Fruit fly (Drosophila melanogaster) S2 (cell line): ENCODE results near the gene CG42489.

Experiments used
- CG8478 ChIP-seq: fragments of >200 bp; optimal IDR thresholded peaks from 2 replicates; lab custom pipeline; 2018
- CTCF ChIP-seq, 2 experiments: fragments of >200 bp; optimal IDR thresholded peaks; 2 replicates each; lab custom pipeline; 2018

Gene CG42489

DNA sequence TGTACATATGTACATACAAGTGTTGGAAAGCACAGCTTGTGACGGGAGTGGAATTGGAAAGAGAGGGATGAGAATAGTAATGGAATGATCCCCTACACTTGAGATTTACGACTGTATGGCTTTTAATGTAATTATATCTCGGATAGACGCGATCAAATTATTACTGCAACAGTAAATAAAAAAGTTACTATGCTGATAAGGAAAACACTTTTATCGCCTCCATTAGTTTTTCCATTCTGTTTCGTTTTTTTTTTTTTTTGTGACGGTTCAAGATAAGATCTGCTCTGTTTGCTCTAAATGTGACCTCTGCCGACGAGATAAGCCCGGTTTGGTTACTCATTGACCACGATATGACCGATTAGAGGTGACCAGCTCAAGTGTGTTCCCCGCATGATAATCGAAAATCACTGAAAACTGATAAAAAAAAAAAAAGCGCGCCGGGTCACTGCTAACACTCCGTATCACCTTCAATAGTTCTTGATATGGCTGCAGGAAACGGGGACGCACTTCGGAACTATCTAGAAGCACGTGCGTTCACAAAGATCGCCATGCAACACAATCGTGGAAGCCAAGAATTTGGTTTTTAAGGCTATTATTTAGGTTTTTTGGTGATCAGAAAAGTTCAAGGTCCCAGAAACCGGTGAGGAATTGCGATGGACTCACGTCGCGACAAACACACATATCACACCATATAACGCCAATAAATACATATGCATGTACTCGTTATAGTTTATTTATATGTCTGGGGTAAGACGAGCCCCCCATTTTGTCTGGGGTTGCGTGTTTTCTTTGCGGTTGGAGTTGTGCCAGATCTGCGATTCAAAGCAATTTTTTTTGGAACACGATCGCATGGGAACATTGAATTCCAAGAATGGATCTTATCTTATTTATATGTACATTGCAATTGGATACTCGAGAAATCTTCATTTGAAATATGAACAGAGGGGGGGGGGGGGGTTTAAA is 16.2 kb upstream of the CG42489 start, which contains the start of gene p:
TSS of gene p (minus strand) at position 156 of the 963 bp plus-strand sequence.
- TF ChIP-seq CG8478 (lab: Kevin White, UChicago) (no peak), CTCF (optimal IDR thresholded peaks at IDR 0.05; lab: Kevin White, UChicago) (no peak)

DNA sequence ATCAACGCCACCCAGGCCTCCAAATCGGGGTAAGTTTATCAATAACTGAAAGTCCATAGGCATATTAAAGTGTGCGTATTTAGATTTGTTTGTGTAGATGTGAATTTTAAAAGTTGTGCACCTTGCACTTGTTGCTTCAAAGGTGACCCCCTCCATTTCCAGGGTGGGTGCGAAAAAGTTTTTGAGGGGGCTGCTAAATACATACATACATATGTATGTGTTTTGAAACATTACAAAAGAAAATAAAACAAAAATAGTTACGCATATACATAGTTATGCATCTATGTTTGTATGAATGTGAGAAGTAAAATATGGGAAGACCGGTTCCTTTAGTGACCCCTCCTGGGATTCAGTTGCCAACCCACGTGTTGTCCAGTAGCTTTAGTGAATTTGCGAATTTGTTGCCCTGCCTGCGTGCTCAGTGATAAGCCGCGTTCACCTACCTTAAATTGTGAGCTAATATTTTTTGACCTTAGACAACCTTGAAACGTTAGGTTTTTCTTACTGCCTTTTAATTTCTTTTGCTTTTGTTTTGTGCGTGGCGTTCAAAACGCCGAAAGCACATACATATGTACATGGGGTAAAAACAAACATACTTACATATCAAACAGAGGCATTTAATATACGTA is 15.4 kb upstream of the CG42489 start:
- TF ChIP-seq CG8478 (lab: Kevin White, UChicago) (no peak), CTCF (optimal IDR thresholded peaks at IDR 0.05; lab: Kevin White, UChicago) (no peak)

DNA sequence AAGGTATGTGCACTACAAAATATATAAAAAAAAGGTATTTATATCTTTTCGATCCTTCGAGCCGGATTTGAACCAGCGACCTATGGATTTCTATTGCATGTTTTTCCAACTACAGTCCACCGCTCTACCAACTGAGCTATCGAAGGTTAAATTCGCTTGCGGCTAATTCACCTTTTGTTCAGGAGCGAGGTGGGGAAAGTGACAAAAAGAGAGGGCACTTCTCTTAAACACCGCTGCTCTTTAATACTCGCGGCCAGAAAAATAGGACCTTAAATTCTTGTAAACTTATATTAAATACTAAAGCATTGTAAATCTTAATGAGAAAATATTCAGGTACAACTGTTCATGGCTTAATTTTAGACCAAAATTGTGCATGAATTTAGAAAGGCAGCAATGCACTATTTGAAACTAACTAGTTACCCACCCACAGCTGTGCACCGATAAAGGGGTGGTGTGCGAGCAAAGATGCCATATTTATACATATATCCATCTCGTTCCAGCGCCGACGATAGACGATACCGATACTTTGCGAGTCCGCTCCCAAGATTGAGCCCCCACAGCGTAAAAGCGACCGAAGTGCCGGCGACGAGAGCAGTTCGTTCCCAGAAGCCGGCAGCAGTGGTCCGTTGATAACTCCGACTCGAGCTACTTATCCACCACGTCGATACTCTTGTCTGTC is 14.6 kb upstream of the CG42489 start:
- TF ChIP-seq CTCF (optimal IDR thresholded peaks at IDR 0.05; lab: Kevin White, UChicago), result no peak
- no peak for TF ChIP-seq CG8478 (lab: Kevin White, UChicago)

DNA sequence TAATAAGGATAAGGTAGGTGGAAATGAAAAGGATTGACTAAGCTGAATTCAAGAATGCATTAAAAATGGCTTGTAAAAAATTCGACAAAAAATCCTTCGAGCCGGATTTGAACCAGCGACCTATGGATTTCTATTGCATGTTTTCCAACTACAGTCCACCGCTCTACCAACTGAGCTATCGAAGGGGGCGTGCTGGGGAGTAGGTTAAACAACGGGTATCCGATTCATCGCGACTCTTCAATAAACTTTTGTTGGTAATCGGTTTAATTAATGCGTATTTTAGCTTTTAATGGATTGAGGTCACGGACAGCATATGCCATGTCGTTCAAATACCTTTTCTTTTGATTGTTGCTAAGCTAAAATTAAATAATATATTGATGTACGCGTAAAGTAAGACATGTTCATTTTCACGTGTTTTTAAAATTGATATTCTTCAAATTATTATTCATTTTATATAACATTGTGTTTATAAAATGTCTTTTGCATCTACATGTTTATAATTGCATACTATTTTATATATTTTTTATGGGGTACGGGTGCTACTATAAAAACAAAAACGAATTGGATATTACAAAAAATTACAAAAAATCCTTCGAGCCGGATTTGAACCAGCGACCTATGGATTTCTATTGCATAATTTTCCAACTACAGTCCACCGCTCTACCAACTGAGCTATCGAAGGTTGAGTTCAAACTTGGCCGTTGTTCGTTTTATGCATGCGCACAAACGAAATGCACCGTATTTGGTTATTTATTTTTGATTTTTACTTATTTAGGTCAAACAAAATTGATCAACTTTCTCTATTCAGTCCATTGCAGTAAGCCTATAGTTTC is 13.7 kb upstream of the CG42489 start:
- TF ChIP-seq CTCF (optimal IDR thresholded peaks at IDR 0.05; lab: Kevin White, UChicago) (no peak), CG8478 (lab: Kevin White, UChicago) (no peak)

DNA sequence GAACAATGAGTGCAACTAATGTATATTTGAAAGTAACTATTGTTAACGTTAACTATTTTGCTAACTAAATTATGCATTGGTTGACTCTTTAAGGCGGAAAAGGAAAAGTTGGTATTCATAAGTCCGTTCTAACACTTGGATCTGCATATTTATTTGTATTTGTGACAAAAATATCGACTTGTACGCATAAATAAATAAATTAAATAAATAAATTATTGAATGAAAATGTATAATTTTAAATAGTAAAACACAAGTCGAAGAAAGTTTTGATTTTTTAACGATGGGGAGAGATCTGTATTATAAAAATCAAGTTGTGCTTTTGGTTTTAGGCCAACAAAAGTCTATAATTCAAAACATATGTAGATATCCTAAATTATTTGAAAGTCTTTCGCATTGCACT is 13.0 kb upstream of the CG42489 start, which contains the start of gene CG8036:
TSS of gene CG8036 (plus strand) at position 301 of the 400 bp plus-strand sequence.
- no peak for TF ChIP-seq CTCF (optimal IDR thresholded peaks at IDR 0.05; lab: Kevin White, UChicago)
- TF ChIP-seq CG8478 (lab: Kevin White, UChicago), result no peak

DNA sequence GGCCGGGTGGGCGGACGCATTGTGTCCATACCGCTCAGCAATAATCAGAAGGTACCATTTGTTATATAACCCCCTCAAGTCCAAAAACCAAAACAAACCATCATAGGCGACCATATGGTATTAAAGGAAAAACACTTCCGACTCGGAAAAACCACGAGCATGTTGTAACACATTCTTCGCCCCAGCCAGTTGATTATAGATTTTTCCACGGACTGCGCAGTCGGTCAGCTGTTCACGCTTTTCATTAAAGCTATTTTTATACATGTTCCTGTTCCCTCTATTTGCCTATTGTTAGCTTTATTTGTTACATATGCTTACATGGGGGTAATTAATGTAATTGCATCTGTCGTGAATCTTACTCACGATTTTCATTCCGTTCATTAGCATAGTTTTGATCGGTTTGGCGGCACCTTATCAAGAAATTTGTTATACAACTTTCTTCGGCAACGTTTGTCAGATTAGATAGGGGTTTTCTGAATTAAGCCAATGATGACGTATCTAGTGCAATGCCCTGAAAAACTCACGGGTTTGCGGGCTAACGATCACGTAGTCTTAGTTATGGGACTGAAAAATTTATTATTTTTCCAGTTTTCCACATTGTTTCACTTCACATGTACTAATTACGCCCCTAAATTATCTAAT is 10.3 kb upstream of the CG42489 start:
- TF ChIP-seq CTCF (optimal IDR thresholded peaks at IDR 0.05; lab: Kevin White, UChicago), result no peak
- TF ChIP-seq CG8478 (lab: Kevin White, UChicago), result no peak

DNA sequence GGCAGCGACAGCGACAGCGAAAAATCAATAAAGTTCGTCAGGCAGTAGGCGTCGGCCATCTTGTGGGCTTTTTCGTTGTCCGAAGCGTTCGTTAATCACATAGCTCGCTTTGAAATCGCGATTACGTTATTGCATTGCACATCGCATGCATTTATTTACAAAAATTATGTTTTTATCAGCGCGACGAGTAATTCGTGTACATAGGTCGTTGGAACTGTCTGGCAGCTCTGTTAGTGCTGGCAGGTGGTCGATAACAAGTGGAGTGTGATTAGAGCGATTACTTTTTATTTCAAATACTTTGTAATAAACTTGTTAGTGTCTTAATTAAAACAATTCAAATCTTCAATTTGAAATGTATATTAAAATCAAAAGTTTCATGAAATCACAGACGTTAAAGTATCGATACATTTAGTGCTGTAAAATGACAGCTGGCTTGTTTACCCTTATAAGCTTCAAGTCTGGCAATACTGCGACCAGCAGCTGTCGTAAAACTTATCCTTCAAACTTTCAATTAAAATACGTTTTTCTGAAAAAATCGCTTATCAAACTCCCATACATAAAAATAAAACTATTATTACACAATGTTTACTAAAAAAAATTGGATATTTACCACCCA is 9.2 kb upstream of the CG42489 start, which contains the start of gene CG8032:
TSS of gene CG8032 (plus strand) at position 448 of the 616 bp plus-strand sequence.
- no peak for TF ChIP-seq CTCF (optimal IDR thresholded peaks at IDR 0.05; lab: Kevin White, UChicago)
- TF ChIP-seq CG8478 (lab: Kevin White, UChicago), result no peak

DNA sequence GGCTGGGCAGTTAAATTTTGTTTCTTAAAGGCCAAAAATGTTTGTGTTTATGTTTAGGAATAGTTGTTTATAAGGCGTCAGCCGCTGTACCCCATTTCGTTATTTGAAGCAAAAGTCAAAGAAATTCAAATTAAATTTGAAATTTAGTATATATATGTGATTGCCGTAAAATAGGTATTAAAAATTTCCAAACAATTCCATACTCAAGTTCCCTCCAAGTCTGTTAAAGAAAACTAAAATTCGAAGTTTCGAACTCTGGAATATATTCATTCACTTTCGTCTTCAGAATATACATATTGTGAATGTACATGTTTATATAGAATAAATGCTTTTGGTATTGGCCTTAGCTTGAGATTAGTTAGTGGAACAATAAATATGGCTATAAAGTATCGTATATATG is 6.1 kb upstream of the CG42489 start, which contains the start of gene bel:
TSS of gene bel (minus strand) at position 101 of the 400 bp plus-strand sequence.
- TF ChIP-seq CG8478 (lab: Kevin White, UChicago) (no peak), CTCF (optimal IDR thresholded peaks at IDR 0.05; lab: Kevin White, UChicago) (no peak)

DNA sequence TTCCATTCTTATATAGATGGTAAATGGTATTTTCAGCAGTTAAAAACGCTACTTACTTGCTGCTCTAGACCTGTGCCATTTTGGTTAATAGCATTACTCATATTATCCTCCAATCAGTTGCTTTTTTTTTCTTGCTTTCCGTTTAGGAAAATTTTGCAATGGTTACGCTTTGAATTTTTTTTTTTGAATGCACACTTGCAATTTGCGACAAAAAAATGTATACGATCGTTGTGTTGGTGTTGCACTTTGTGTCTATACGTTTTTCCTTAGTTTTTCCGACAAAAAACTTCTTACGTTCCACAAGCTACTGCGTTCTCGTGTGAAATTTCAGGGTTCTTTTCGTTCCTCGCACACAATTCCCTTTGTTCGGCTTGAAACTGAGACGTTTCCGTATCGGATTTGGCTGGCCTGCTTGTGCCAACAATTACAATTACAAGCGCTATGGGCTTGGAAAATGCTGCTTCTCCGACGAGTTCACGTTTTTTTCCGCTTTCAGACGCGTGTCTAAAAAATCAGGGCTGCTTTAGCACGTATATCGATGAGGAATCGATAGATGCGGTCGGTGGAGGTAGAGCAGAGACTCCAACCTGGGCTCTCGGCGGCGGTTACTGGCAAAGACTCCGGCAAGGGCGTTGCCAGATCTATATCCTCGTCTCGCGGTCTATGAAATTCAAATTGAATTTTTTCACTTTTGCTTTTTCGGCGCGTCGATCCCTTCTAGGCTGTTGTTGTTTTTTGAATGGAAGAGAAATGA is 5.5 kb upstream of the CG42489 start:
- TF ChIP-seq CG8478 (lab: Kevin White, UChicago) (no peak), CTCF (optimal IDR thresholded peaks at IDR 0.05; lab: Kevin White, UChicago) (peak; percentile 71 to 72)

DNA sequence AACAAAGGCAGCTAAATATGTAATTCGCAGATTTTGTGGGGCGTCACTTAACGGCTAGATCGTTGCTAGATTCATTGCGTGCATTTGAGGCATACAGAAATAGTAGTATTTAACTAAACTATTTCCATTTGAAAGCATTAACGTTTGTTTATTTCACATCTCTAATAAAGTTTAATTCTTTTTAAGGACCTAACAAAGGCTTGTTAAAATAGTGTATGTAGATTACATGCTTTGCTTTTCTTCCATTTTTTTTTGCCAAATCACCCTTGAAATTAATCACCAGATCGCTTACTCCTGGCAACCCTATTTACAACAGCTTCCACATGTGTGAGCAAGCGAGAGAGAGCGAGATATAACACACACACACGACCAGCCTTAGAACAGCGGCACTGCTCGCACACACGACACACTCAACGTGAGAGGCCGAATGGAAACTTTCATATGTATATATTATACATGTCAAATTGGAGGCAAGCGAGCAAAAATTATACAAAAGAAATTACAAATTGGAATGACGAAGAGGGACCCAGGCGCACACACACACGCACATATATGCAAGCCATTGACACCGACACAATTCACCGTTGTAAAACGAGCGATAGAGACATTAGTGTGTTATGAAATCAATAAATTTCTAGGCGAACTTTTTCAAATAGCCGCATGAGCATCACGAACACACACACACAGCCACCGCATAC is 4.8 kb upstream of the CG42489 start:
- TF ChIP-seq CG8478 (lab: Kevin White, UChicago) (no peak), CTCF (optimal IDR thresholded peaks at IDR 0.05; lab: Kevin White, UChicago) (no peak)

DNA sequence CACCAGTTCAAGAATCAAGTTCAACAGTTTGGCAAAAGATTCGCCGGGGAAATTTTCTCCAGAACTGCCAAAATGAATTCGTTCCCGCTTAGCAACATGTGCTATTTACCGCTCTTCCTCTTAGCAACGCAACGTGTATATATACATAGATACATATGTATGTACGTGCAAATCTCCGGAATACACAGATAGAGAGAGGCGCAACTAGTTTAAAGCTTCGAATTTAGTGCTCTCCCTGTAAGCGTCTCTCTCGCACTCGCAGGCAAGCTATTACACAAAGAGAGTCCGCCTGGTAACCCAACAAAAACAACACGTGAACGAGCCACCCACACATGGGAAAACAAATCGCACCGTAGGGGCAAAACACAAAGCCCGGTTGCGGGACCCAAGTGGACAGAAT is 4.1 kb upstream of the CG42489 start:
- TF ChIP-seq CTCF (optimal IDR thresholded peaks at IDR 0.05; lab: Kevin White, UChicago), result no peak
- no peak for TF ChIP-seq CG8478 (lab: Kevin White, UChicago)
